Worm (Caenorhabditis elegans) whole organism, L4/young adult: Measurements from ENCODE around the gene dmd-8.

Experiments used
- W03F9.2 ChIP-seq: fragments of 150-350 bp; optimal IDR thresholded peaks from 2 replicates; lab custom pipeline; 2014; ENCODE audit warnings: missing biosample characterization, missing genetic modification characterization
- him-1 ChIP-seq: sonication (generic microtip); optimal IDR thresholded peaks from 2 replicates; lab custom pipeline; 2016; ENCODE audit warnings: missing genotype, missing genetic modification reagents, missing genetic modification characterization, missing compliant biosample characterization

- TF ChIP-seq him-1 (no peak), W03F9.2 (no peak)
Observed at ce11 chrV:356959-357702, 20.9 kb upstream of the dmd-8 start.
